Worm (Caenorhabditis elegans): Measurements from ENCODE around the gene T04A8.18.

DNA sequence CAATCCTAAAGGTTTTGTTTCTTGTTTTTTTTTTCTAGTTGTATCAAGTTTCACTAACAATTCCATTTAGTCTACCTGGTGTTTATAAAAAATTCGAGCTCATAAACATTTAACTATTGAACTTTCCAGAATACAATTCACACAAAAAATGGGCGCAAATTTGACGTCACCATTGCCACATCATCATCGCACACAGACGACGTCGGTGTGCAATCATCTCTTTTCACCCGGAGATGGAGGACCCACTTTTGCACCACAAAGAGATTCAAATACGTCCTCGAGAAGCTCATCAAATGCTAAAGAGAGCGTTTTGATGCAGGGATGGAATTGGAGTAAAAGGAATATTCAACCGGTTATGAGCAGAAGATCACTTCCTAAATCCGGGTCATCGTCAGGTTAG lies 49.6 kb upstream of the T04A8.18 start:
- TF ChIP-seq lin-11 (tag; optimal IDR thresholded peaks at IDR 0.05) (no peak), ceh-16 (tag; optimal IDR thresholded peaks at IDR 0.05) (no peak), elt-1 (tag; optimal IDR thresholded peaks at IDR 0.05) (no peak), nhr-77 (tag; optimal IDR thresholded peaks at IDR 0.05) (no peak), fos-1 (tag; optimal IDR thresholded peaks at IDR 0.05) (no peak), lin-39 (tag; optimal IDR thresholded peaks at IDR 0.05) (no peak), crh-2 (tag; optimal IDR thresholded peaks at IDR 0.05) (peak; percentile 36), zag-1 (tag; optimal IDR thresholded peaks at IDR 0.05) (no peak)
